Worm (Caenorhabditis elegans) whole organism, midembryonic: ENCODE measurements around the gene npr-38.

ENCODE experiments used
- T22C8.4 ChIP-seq: fragments of 200-800 bp; sonication (Bioruptor generic); IDR thresholded peaks from 2 replicates; pipeline ENCODE4 v1.3.6; 2022; ENCODE audit warnings: missing genetic modification characterization, missing compliant biosample characterization
- cog-1 ChIP-seq: sonication (generic microtip); optimal IDR thresholded peaks from 2 replicates; lab custom pipeline; 2016; ENCODE audit warnings: missing genetic modification characterization, missing compliant biosample characterization
- flt-1 ChIP-seq: fragments of 200-800 bp; sonication (Bioruptor generic); IDR thresholded peaks from 2 replicates; pipeline ENCODE4 v1.3.6; 2022; ENCODE audit warnings: missing genetic modification characterization, missing compliant biosample characterization
- klf-2 ChIP-seq: fragments of 200-800 bp; sonication (Bioruptor generic); conservative IDR thresholded peaks from 2 replicates; pipeline ENCODE4 v1.3.6; 2022; ENCODE audit warnings: missing genetic modification reagents, missing genetic modification characterization, missing compliant biosample characterization
- med-1 ChIP-seq: sonication (generic microtip); optimal IDR thresholded peaks from 2 replicates; lab custom pipeline; 2017; ENCODE audit warnings: missing genetic modification characterization, mild to moderate bottlenecking, missing compliant biosample characterization, antibody characterized with exemption, missing genetic modification reagents; ENCODE audit not compliant: insufficient read depth
- ref-1 ChIP-seq: fragments of 200-800 bp; sonication (Bioruptor generic); conservative IDR thresholded peaks from 2 replicates; pipeline ENCODE4 v1.3.6; 2022; ENCODE audit warnings: missing genetic modification reagents, missing genetic modification characterization, missing compliant biosample characterization
- tab-1 ChIP-seq: fragments of 200-800 bp; sonication (Bioruptor generic); IDR thresholded peaks from 2 replicates; pipeline ENCODE4 v1.3.6; 2022; ENCODE audit warnings: missing genetic modification characterization, missing compliant biosample characterization
- ztf-23 ChIP-seq: fragments of 200-800 bp; sonication (Bioruptor generic); IDR thresholded peaks from 2 replicates; pipeline ENCODE4 v1.3.6; 2022; ENCODE audit warnings: missing genetic modification reagents, missing genetic modification characterization, missing compliant biosample characterization
- ztf-29 ChIP-seq: fragments of 200-800 bp; sonication (Bioruptor generic); IDR thresholded peaks from 2 replicates; pipeline ENCODE4 v1.3.6; 2022; ENCODE audit warnings: missing genetic modification reagents, missing genetic modification characterization, missing compliant biosample characterization

Gene npr-38

ce11 chrX:6311391-6311790, at the start of gene npr-38:
TSS of gene npr-38 (plus strand) at chrX:6311691.
- TF ChIP-seq ztf-23, result no peak
- TF ChIP-seq med-1 (GFP tag; lab: Kevin White, UChicago), result no peak
- no peak for TF ChIP-seq ref-1
- TF ChIP-seq cog-1 (tag; lab: Kevin White, UChicago), result no peak
- no peak for TF ChIP-seq flt-1 (GFP tag; lab: Robert Waterston, UW)
- TF ChIP-seq klf-2 (GFP tag; lab: Robert Waterston, UW), result no peak
- TF ChIP-seq T22C8.4 (GFP tag; lab: Robert Waterston, UW), result no peak
- TF ChIP-seq ztf-29 (GFP tag; lab: Robert Waterston, UW), result no peak
- no peak for TF ChIP-seq tab-1 (GFP tag; lab: Robert Waterston, UW)

ce11 chrX:6263194-6263698, 48.2 kb upstream of the npr-38 start, which contains the start of gene W05H9.4:
TSS of gene W05H9.4 (plus strand) at chrX:6263648.
- TF ChIP-seq T22C8.4 (GFP tag; lab: Robert Waterston, UW) (peak; percentile 84), cog-1 (tag; lab: Kevin White, UChicago) (peak; percentile 65), med-1 (GFP tag; lab: Kevin White, UChicago) (no peak), tab-1 (GFP tag; lab: Robert Waterston, UW) (no peak; the same call in 1 of the 2 replicates), ref-1 (no peak)

- no peak for TF ChIP-seq T22C8.4 (GFP tag; lab: Robert Waterston, UW)
- TF ChIP-seq med-1 (GFP tag; lab: Kevin White, UChicago), result no peak
- no peak for TF ChIP-seq ztf-23
- TF ChIP-seq cog-1 (tag; lab: Kevin White, UChicago), result no peak
- TF ChIP-seq ztf-29 (GFP tag; lab: Robert Waterston, UW), result no peak
- TF ChIP-seq klf-2 (GFP tag; lab: Robert Waterston, UW), result no peak
- TF ChIP-seq ref-1, result no peak
- no peak for TF ChIP-seq flt-1 (GFP tag; lab: Robert Waterston, UW)
Observed at ce11 chrX:6266739-6267138, 44.8 kb upstream of the npr-38 start, which contains the start of gene W05H9.2. TSS of gene W05H9.2 (plus strand) at chrX:6267039.

- no peak for TF ChIP-seq ztf-23
- TF ChIP-seq cog-1 (tag; lab: Kevin White, UChicago), result no peak
- no peak for TF ChIP-seq T22C8.4 (GFP tag; lab: Robert Waterston, UW)
- no peak for TF ChIP-seq klf-2 (GFP tag; lab: Robert Waterston, UW)
- TF ChIP-seq ref-1, result no peak
- TF ChIP-seq flt-1 (GFP tag; lab: Robert Waterston, UW), result no peak
- TF ChIP-seq med-1 (GFP tag; lab: Kevin White, UChicago), result no peak
- TF ChIP-seq ztf-29 (GFP tag; lab: Robert Waterston, UW), result no peak
- TF ChIP-seq tab-1 (GFP tag; lab: Robert Waterston, UW), result no peak
Observed at ce11 chrX:6271718-6272117, 39.8 kb upstream of the npr-38 start, which contains the start of gene lro-1. TSS of gene lro-1 (plus strand) at chrX:6272089.

ce11 chrX:6273772-6274171, 37.7 kb upstream of the npr-38 start:
- TF ChIP-seq T22C8.4 (GFP tag; lab: Robert Waterston, UW) (no peak), flt-1 (GFP tag; lab: Robert Waterston, UW) (no peak), klf-2 (GFP tag; lab: Robert Waterston, UW) (no peak), tab-1 (GFP tag; lab: Robert Waterston, UW) (no peak), ref-1 (no peak), ztf-23 (no peak), ztf-29 (GFP tag; lab: Robert Waterston, UW) (no peak), med-1 (GFP tag; lab: Kevin White, UChicago) (no peak), cog-1 (tag; lab: Kevin White, UChicago) (no peak)

ce11 chrX:6274270-6274669, 37.2 kb upstream of the npr-38 start:
- TF ChIP-seq med-1 (GFP tag; lab: Kevin White, UChicago), result no peak
- TF ChIP-seq tab-1 (GFP tag; lab: Robert Waterston, UW), result no peak
- no peak for TF ChIP-seq ztf-23
- TF ChIP-seq cog-1 (tag; lab: Kevin White, UChicago), result no peak
- TF ChIP-seq ref-1, result no peak
- no peak for TF ChIP-seq flt-1 (GFP tag; lab: Robert Waterston, UW)
- TF ChIP-seq ztf-29 (GFP tag; lab: Robert Waterston, UW), result no peak
- no peak for TF ChIP-seq T22C8.4 (GFP tag; lab: Robert Waterston, UW)
- TF ChIP-seq klf-2 (GFP tag; lab: Robert Waterston, UW), result no peak

- TF ChIP-seq flt-1 (GFP tag; lab: Robert Waterston, UW) (no peak), klf-2 (GFP tag; lab: Robert Waterston, UW) (no peak), med-1 (GFP tag; lab: Kevin White, UChicago) (no peak), T22C8.4 (GFP tag; lab: Robert Waterston, UW) (no peak), tab-1 (GFP tag; lab: Robert Waterston, UW) (no peak), ztf-23 (no peak), ref-1 (no peak), cog-1 (tag; lab: Kevin White, UChicago) (no peak), ztf-29 (GFP tag; lab: Robert Waterston, UW) (no peak)
Observed at ce11 chrX:6275343-6275742, 36.1 kb upstream of the npr-38 start.

- TF ChIP-seq ztf-29 (GFP tag; lab: Robert Waterston, UW) (no peak), T22C8.4 (GFP tag; lab: Robert Waterston, UW) (no peak), tab-1 (GFP tag; lab: Robert Waterston, UW) (no peak), ztf-23 (no peak), ref-1 (no peak), flt-1 (GFP tag; lab: Robert Waterston, UW) (no peak), cog-1 (tag; lab: Kevin White, UChicago) (no peak), klf-2 (GFP tag; lab: Robert Waterston, UW) (no peak), med-1 (GFP tag; lab: Kevin White, UChicago) (no peak)
Observed at ce11 chrX:6276701-6277100, 34.8 kb upstream of the npr-38 start.

- TF ChIP-seq tab-1 (GFP tag; lab: Robert Waterston, UW), result no peak
- TF ChIP-seq ztf-23, result no peak
- no peak for TF ChIP-seq ref-1
- no peak for TF ChIP-seq cog-1 (tag; lab: Kevin White, UChicago)
- TF ChIP-seq med-1 (GFP tag; lab: Kevin White, UChicago), result no peak
- TF ChIP-seq klf-2 (GFP tag; lab: Robert Waterston, UW), result no peak
- TF ChIP-seq T22C8.4 (GFP tag; lab: Robert Waterston, UW), result no peak
- TF ChIP-seq flt-1 (GFP tag; lab: Robert Waterston, UW), result no peak
- TF ChIP-seq ztf-29 (GFP tag; lab: Robert Waterston, UW), result no peak
Observed at ce11 chrX:6277252-6277651, 34.2 kb upstream of the npr-38 start.
